Fruit fly (Drosophila melanogaster) whole organism, embryonic: ENCODE data around the gene CG5758.
A peak's percentile ranks its signal among the peaks of the same experiment; 100 is the strongest.

Experiments
- Adf1 ChIP-seq: fragments of 200-800 bp; sonication (Bioruptor generic); IDR thresholded peaks from 2 replicates; pipeline ENCODE4 v1.3.6; 2022; ENCODE audit warnings: missing biosample characterization, missing genetic modification characterization
- Asciz ChIP-seq: fragments of 200-800 bp; sonication (Bioruptor generic); optimal IDR thresholded peaks from 2 replicates; lab custom pipeline; 2017; ENCODE audit warnings: missing biosample characterization, mild to moderate bottlenecking, missing genetic modification characterization, missing genetic modification reagents
- B-H1 ChIP-seq: fragments of 200-800 bp; sonication (Bioruptor generic); IDR thresholded peaks from 3 replicates; pipeline ENCODE4 v1.3.6; 2022; ENCODE audit warnings: missing biosample characterization, missing genetic modification characterization
- Bgb ChIP-seq: fragments of 200-800 bp; sonication (Bioruptor generic); IDR thresholded peaks from 2 replicates; pipeline ENCODE4 v1.3.6; 2022; ENCODE audit warnings: missing biosample characterization, missing genetic modification characterization; ENCODE audit not compliant: partially characterized antibody
- Blimp-1 ChIP-seq: fragments of 200-800 bp; sonication (Bioruptor generic); optimal IDR thresholded peaks from 3 replicates; lab custom pipeline; 2018; ENCODE audit warnings: missing biosample characterization, missing genetic modification characterization, mild to moderate bottlenecking, moderate library complexity, missing genetic modification reagents
- CG10147 ChIP-seq: fragments of 200-800 bp; sonication (Bioruptor generic); optimal IDR thresholded peaks from 2 replicates; lab custom pipeline; 2019; ENCODE audit warnings: missing biosample characterization, mild to moderate bottlenecking, missing genetic modification characterization, moderate library complexity
- CG10979 ChIP-seq: fragments of 200-800 bp; sonication (Bioruptor generic); optimal IDR thresholded peaks from 2 replicates; lab custom pipeline; 2018; ENCODE audit warnings: missing biosample characterization, mild to moderate bottlenecking, missing genetic modification characterization, moderate library complexity
- CG12071 ChIP-seq: fragments of 200-800 bp; sonication (Bioruptor generic); optimal IDR thresholded peaks from 3 replicates; lab custom pipeline; 2018; ENCODE audit warnings: missing biosample characterization, mild to moderate bottlenecking, missing genetic modification characterization
- CG12236 ChIP-seq: fragments of 200-800 bp; sonication (Bioruptor generic); optimal IDR thresholded peaks from 2 replicates; lab custom pipeline; 2016; ENCODE audit warnings: missing biosample characterization, missing genetic modification characterization
- CG12744 ChIP-seq: fragments of 200-800 bp; sonication (Bioruptor generic); optimal IDR thresholded peaks from 2 replicates; lab custom pipeline; 2016; ENCODE audit warnings: missing biosample characterization, missing genetic modification characterization
- CG12769 ChIP-seq: fragments of 200-800 bp; sonication (Bioruptor generic); optimal IDR thresholded peaks from 2 replicates; lab custom pipeline; 2019; ENCODE audit warnings: missing biosample characterization, mild to moderate bottlenecking, missing genetic modification characterization, moderate library complexity
- CG13296 ChIP-seq: fragments of 200-800 bp; sonication (Bioruptor generic); optimal IDR thresholded peaks from 3 replicates; lab custom pipeline; 2018; ENCODE audit warnings: missing biosample characterization, mild to moderate bottlenecking, missing genetic modification characterization
- CG13424 ChIP-seq: fragments of 200-800 bp; sonication (Bioruptor generic); optimal IDR thresholded peaks from 2 replicates; lab custom pipeline; 2019; ENCODE audit warnings: missing biosample characterization, mild to moderate bottlenecking, missing genetic modification characterization, moderate library complexity
- CG13775 ChIP-seq: fragments of 200-800 bp; sonication (Bioruptor generic); optimal IDR thresholded peaks from 3 replicates; lab custom pipeline; 2017; ENCODE audit warnings: missing biosample characterization, mild to moderate bottlenecking, missing genetic modification characterization
- CG15601 ChIP-seq: fragments of 200-800 bp; sonication (Bioruptor generic); optimal IDR thresholded peaks from 3 replicates; lab custom pipeline; 2019; ENCODE audit warnings: missing biosample characterization, mild to moderate bottlenecking, missing genetic modification characterization, moderate library complexity
- CG32772 ChIP-seq: fragments of 200-800 bp; sonication (Bioruptor generic); IDR thresholded peaks from 2 replicates; pipeline ENCODE4 v1.3.6; 2022; ENCODE audit warnings: missing biosample characterization, missing genetic modification characterization
- CG42726 ChIP-seq: fragments of 200-800 bp; sonication (Bioruptor generic); IDR thresholded peaks from 2 replicates; pipeline ENCODE4 v1.3.6; 2022; ENCODE audit warnings: missing biosample characterization, missing genetic modification characterization; ENCODE audit not compliant: partially characterized antibody
- CG4282 ChIP-seq: fragments of 200-800 bp; sonication (Bioruptor generic); optimal IDR thresholded peaks from 2 replicates; lab custom pipeline; 2016; ENCODE audit warnings: missing biosample characterization, missing genetic modification characterization
- CG8290 ChIP-seq, 3 experiments: fragments of 200-800 bp; sonication (Bioruptor generic); optimal IDR thresholded peaks; 2 replicates each; lab custom pipeline; 2016 to 2019; ENCODE audit warnings: missing biosample characterization in 3 of 3, missing genetic modification characterization in 3 of 3, mild to moderate bottlenecking in 2 of 3, moderate library complexity in 1 of 3
- CG8359 ChIP-seq: fragments of 200-800 bp; sonication (Bioruptor generic); optimal IDR thresholded peaks from 2 replicates; lab custom pipeline; 2017; ENCODE audit warnings: missing biosample characterization, mild to moderate bottlenecking, missing genetic modification characterization, borderline replicate concordance
- Camta ChIP-seq: fragments of 200-800 bp; sonication (Bioruptor generic); optimal IDR thresholded peaks from 2 replicates; lab custom pipeline; 2016; ENCODE audit warnings: missing biosample characterization, missing genetic modification characterization
- Chrac-16 ChIP-seq: fragments of 200-800 bp; sonication (Bioruptor generic); optimal IDR thresholded peaks from 3 replicates; lab custom pipeline; 2016; ENCODE audit warnings: missing biosample characterization, missing genetic modification characterization
- GATAe ChIP-seq: fragments of 200-800 bp; sonication (Bioruptor generic); conservative IDR thresholded peaks from 2 replicates; pipeline ENCODE4 v1.3.6; 2022; ENCODE audit warnings: missing biosample characterization, missing genetic modification characterization
- H15 ChIP-seq: fragments of 200-800 bp; sonication (Bioruptor generic); IDR thresholded peaks from 3 replicates; pipeline ENCODE4 v1.3.6; 2022; ENCODE audit warnings: missing biosample characterization, missing genetic modification characterization
- Hmr ChIP-seq: fragments of 200-800 bp; sonication (Bioruptor generic); optimal IDR thresholded peaks from 3 replicates; lab custom pipeline; 2017; ENCODE audit warnings: mild to moderate bottlenecking, missing biosample characterization, missing genetic modification reagents, missing genetic modification characterization
- MTF-1 ChIP-seq: fragments of 200-800 bp; sonication (Bioruptor generic); optimal IDR thresholded peaks from 2 replicates; lab custom pipeline; 2018; ENCODE audit warnings: missing biosample characterization, mild to moderate bottlenecking, missing genetic modification characterization, borderline replicate concordance
- Nf-YB ChIP-seq: fragments of 200-800 bp; sonication (Bioruptor generic); optimal IDR thresholded peaks from 3 replicates; lab custom pipeline; 2019; ENCODE audit warnings: missing biosample characterization, mild to moderate bottlenecking, missing genetic modification characterization, moderate library complexity
- Xbp1 ChIP-seq: fragments of 200-800 bp; sonication (Bioruptor generic); optimal IDR thresholded peaks from 3 replicates; lab custom pipeline; 2016; ENCODE audit warnings: missing biosample characterization, mild to moderate bottlenecking, missing genetic modification characterization
- ac ChIP-seq: fragments of 200-800 bp; sonication (Bioruptor generic); optimal IDR thresholded peaks from 3 replicates; lab custom pipeline; 2017; ENCODE audit warnings: missing biosample characterization, mild to moderate bottlenecking, missing genetic modification characterization
- amos ChIP-seq: fragments of 200-800 bp; sonication (Bioruptor generic); IDR thresholded peaks from 2 replicates; pipeline ENCODE4 v1.3.6; 2022; ENCODE audit warnings: missing biosample characterization, missing genetic modification characterization; ENCODE audit not compliant: partially characterized antibody
- ara ChIP-seq: fragments of 200-800 bp; sonication (Bioruptor generic); IDR thresholded peaks from 2 replicates; pipeline ENCODE4 v1.3.6; 2022; ENCODE audit warnings: missing biosample characterization, missing genetic modification characterization
- chinmo ChIP-seq: fragments of 200-800 bp; sonication (Bioruptor generic); IDR thresholded peaks from 4 replicates; pipeline ENCODE4 v1.3.6; 2022; ENCODE audit warnings: missing biosample characterization, missing genetic modification characterization; ENCODE audit not compliant: partially characterized antibody
- ci ChIP-seq: fragments of 200-800 bp; sonication (Bioruptor generic); IDR thresholded peaks from 3 replicates; pipeline ENCODE4 v1.3.6; 2022; ENCODE audit warnings: missing biosample characterization, missing genetic modification characterization
- dmrt99B ChIP-seq: fragments of 200-800 bp; sonication (Bioruptor generic); optimal IDR thresholded peaks from 2 replicates; lab custom pipeline; 2018; ENCODE audit warnings: missing biosample characterization, mild to moderate bottlenecking, missing genetic modification characterization, moderate library complexity
- gt ChIP-seq: fragments of 200-800 bp; sonication (Bioruptor generic); IDR thresholded peaks from 2 replicates; pipeline ENCODE4 v1.3.6; 2022; ENCODE audit warnings: missing biosample characterization, missing genetic modification characterization
- inv ChIP-seq: fragments of 200-800 bp; sonication (Bioruptor generic); IDR thresholded peaks from 2 replicates; pipeline ENCODE4 v1.3.6; 2022; ENCODE audit warnings: missing biosample characterization, missing genetic modification characterization; ENCODE audit not compliant: partially characterized antibody
- jing ChIP-seq: fragments of 200-800 bp; sonication (Bioruptor generic); optimal IDR thresholded peaks from 2 replicates; lab custom pipeline; 2018; ENCODE audit warnings: missing biosample characterization, mild to moderate bottlenecking, missing genetic modification characterization
- lilli ChIP-seq: fragments of 200-800 bp; sonication (Bioruptor generic); optimal IDR thresholded peaks from 3 replicates; lab custom pipeline; 2016; ENCODE audit warnings: missing biosample characterization, missing genetic modification characterization
- row ChIP-seq: fragments of 200-800 bp; sonication (Bioruptor generic); IDR thresholded peaks from 3 replicates; pipeline ENCODE4 v1.3.6; 2022; ENCODE audit warnings: missing biosample characterization, missing genetic modification characterization
- slbo ChIP-seq: fragments of 200-800 bp; sonication (Bioruptor generic); IDR thresholded peaks from 2 replicates; pipeline ENCODE4 v1.3.6; 2022; ENCODE audit warnings: missing biosample characterization, missing genetic modification characterization
- slou ChIP-seq: fragments of 200-800 bp; sonication (Bioruptor generic); optimal IDR thresholded peaks from 3 replicates; lab custom pipeline; 2016; ENCODE audit warnings: missing biosample characterization, missing genetic modification characterization
- sug ChIP-seq: fragments of 200-800 bp; optimal IDR thresholded peaks from 2 replicates; lab custom pipeline; 2019; ENCODE audit warnings: missing biosample characterization, mild to moderate bottlenecking, missing genetic modification characterization, moderate library complexity
- tgo ChIP-seq: fragments of 200-800 bp; sonication (Bioruptor generic); IDR thresholded peaks from 3 replicates; pipeline ENCODE4 v1.3.6; 2022; ENCODE audit warnings: missing biosample characterization, missing genetic modification characterization
- tna ChIP-seq: fragments of 200-800 bp; sonication (Bioruptor generic); IDR thresholded peaks from 2 replicates; pipeline ENCODE4 v1.3.6; 2022; ENCODE audit warnings: missing biosample characterization, missing genetic modification characterization; ENCODE audit not compliant: partially characterized antibody
- ttk ChIP-seq: fragments of 200-800 bp; sonication (Bioruptor generic); IDR thresholded peaks from 2 replicates; pipeline ENCODE4 v2.1.2; 2022; ENCODE audit warnings: missing biosample characterization, missing genetic modification characterization
- twi ChIP-seq: fragments of 200-800 bp; optimal IDR thresholded peaks from 2 replicates; lab custom pipeline; 2019; ENCODE audit warnings: missing biosample characterization, mild to moderate bottlenecking, missing genetic modification characterization, moderate library complexity
- zfh1 ChIP-seq: fragments of 200-800 bp; sonication (Bioruptor generic); IDR thresholded peaks from 3 replicates; pipeline ENCODE4 v1.3.6; 2022; ENCODE audit warnings: missing biosample characterization, missing genetic modification characterization

CG5758 gene

DNA sequence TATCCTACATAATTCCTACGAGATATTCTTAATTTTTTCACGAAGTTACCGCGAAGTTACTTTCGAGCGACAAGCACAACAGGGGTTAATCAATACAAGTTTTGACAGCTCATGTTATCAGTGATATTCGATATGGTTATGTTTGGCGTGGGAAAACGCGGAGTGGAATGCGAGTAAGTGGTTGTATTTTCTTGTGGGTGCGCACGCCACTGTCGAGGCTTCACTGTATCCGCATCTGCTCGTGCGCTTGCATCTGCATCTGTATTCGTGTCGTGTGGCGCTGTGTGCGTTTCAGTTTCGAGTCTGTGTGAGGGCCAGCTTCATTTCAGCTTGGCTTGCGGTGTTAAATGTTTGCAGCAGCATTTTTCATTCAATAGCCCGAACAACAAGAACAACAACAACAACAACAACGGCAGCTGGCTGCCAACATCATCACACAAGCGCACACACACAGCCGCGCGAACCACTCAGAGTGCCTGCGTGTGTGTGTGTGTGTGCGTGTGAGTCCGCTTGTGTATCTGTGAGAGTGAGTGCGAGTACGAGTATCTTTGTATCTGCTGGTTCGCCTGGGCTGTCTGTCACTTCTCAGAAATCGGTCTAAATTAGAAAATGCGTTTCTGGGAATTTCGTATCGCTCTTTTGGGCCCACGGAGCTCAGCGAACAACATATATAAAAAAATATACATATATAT is 31.5 kb downstream of the CG5758 start (continued):
- TF ChIP-seq CG12071 (GFP tag; lab: Kevin White, UChicago) = peak; percentile 2
- TF ChIP-seq inv (GFP tag; lab: Robert Waterston, UW) = no peak; the same call in 1 of the 2 replicates
- TF ChIP-seq Nf-YB = peak; percentile 46
- TF ChIP-seq CG8290 (GFP tag; optimal IDR thresholded peaks at IDR 0.05; lab: Kevin White, UChicago) = peak; percentile 24
- peak; percentile 22 to 78 for TF ChIP-seq CG8290 (tag; optimal IDR thresholded peaks at IDR 0.05; lab: Kevin White, UChicago)
- TF ChIP-seq CG4282 (GFP tag; lab: Kevin White, UChicago) = peak; percentile 13
- TF ChIP-seq CG13424 (tag; lab: Kevin White, UChicago) = no peak
- no peak for TF ChIP-seq GATAe
- no peak for TF ChIP-seq MTF-1
- TF ChIP-seq amos (GFP tag; lab: Robert Waterston, UW) = peak; percentile 41; the same call in 1 of the 2 replicates
- TF ChIP-seq slbo = peak; percentile 85
- TF ChIP-seq ci = peak; percentile 69
- TF ChIP-seq gt = peak; percentile 61; the same call in 1 of the 2 replicates
- no peak for TF ChIP-seq tna (GFP tag; lab: Robert Waterston, UW)
- TF ChIP-seq CG13775 = peak; percentile 9
- no peak for TF ChIP-seq Blimp-1 (GFP tag; lab: Kevin White, UChicago)
- TF ChIP-seq Hmr = no peak
- no peak for TF ChIP-seq CG10979
- TF ChIP-seq slou (GFP tag; lab: Kevin White, UChicago) = no peak
- TF ChIP-seq ttk = peak; percentile 23; the same call in 1 of the 2 replicates
- TF ChIP-seq CG42726 (GFP tag; lab: Robert Waterston, UW) = 0 out of 2 replicates have a peak, but pooled peaks have one; percentile 21
- peak; percentile 36 for TF ChIP-seq CG10147 (GFP tag; lab: Kevin White, UChicago)
- TF ChIP-seq H15 = peak; percentile 73; the same call in 1 of the 3 replicates
- TF ChIP-seq twi (tag; lab: Kevin White, UChicago) = peak; percentile 65
- TF ChIP-seq ac (GFP tag; lab: Kevin White, UChicago) = peak; percentile 77
- no peak for TF ChIP-seq sug (tag; lab: Kevin White, UChicago)
- TF ChIP-seq Xbp1 (GFP tag; lab: Kevin White, UChicago) = peak; percentile 46
- TF ChIP-seq chinmo = peak; percentile 99
- TF ChIP-seq CG13296 = no peak
- TF ChIP-seq row (GFP tag; lab: Robert Waterston, UW) = peak; percentile 82
- TF ChIP-seq CG12236 = peak; percentile 1
- peak; percentile 24 for TF ChIP-seq CG12744 (GFP tag; lab: Kevin White, UChicago)
- TF ChIP-seq B-H1 (GFP tag; lab: Robert Waterston, UW) = peak; percentile 38; the same call in 2 of the 3 replicates
- peak; percentile 51; the same call in 1 of the 2 replicates for TF ChIP-seq CG32772
- peak; percentile 66 for TF ChIP-seq Adf1 (GFP tag; lab: Robert Waterston, UW)
- peak; percentile 32 for TF ChIP-seq Camta (GFP tag; lab: Kevin White, UChicago)
- TF ChIP-seq Bgb (GFP tag; lab: Robert Waterston, UW) = no peak
- TF ChIP-seq tgo (GFP tag; lab: Robert Waterston, UW) = peak; percentile 55; the same call in 2 of the 3 replicates
- peak; percentile 85 for TF ChIP-seq CG12769
- peak; percentile 41 for TF ChIP-seq jing (GFP tag; lab: Kevin White, UChicago)
- TF ChIP-seq CG15601 = no peak
- TF ChIP-seq lilli (GFP tag; lab: Kevin White, UChicago) = peak; percentile 65
- peak; percentile 35; the same call in 1 of the 2 replicates for TF ChIP-seq ara (GFP tag; lab: Robert Waterston, UW)
- peak; percentile 25 for TF ChIP-seq Chrac-16 (GFP tag; lab: Kevin White, UChicago)
- no peak for TF ChIP-seq Asciz
- no peak for TF ChIP-seq CG8359 (GFP tag; lab: Kevin White, UChicago)
- TF ChIP-seq zfh1 (GFP tag; lab: Robert Waterston, UW) = peak; percentile 72
- peak; percentile 22 for TF ChIP-seq dmrt99B (tag; lab: Kevin White, UChicago)
